Worm (Caenorhabditis elegans): ENCODE measurements around the gene lin-49.

Gene lin-49

ce11 chrIV:8614680-8615079 is 5.8 kb upstream of the lin-49 start, which contains the start of gene cyp-33E3:
Gene cyp-33E3, plus strand, starts transcription at chrIV:8614995.
- TF ChIP-seq T20F7.1 (GFP tag; optimal IDR thresholded peaks at IDR 0.05): peak; percentile 34
- peak; percentile 45; the same call in 1 of the 2 replicates for TF ChIP-seq dmd-6 (GFP tag; IDR thresholded peaks at IDR 0.05)
- TF ChIP-seq vab-7 (GFP tag; IDR thresholded peaks at IDR 0.05): no peak
- TF ChIP-seq daf-16 (GFP tag; optimal IDR thresholded peaks at IDR 0.05): no peak
- peak; percentile 41 for TF ChIP-seq daf-16 (tag; optimal IDR thresholded peaks at IDR 0.05)
- peak; percentile 90 for TF ChIP-seq nhr-28 (tag; optimal IDR thresholded peaks at IDR 0.05)
- TF ChIP-seq hlh-30 (tag; optimal IDR thresholded peaks at IDR 0.05; ENCODE audit: insufficient read depth): peak; percentile 18
- peak; percentile 38 for TF ChIP-seq dve-1 (tag; optimal IDR thresholded peaks at IDR 0.05; ENCODE audit: insufficient read depth)
- peak; percentile 14 for TF ChIP-seq pqm-1 (tag; optimal IDR thresholded peaks at IDR 0.05)
- no peak for TF ChIP-seq lin-15B (tag; optimal IDR thresholded peaks at IDR 0.05)
- no peak for TF ChIP-seq lin-29 (GFP tag; IDR thresholded peaks at IDR 0.05)
- TF ChIP-seq ces-1 (GFP tag; optimal IDR thresholded peaks at IDR 0.05): no peak

ce11 chrIV:8615314-8615713 is 5.2 kb upstream of the lin-49 start:
- peak; percentile 13 for TF ChIP-seq aha-1 (tag)
- peak in 1 of 2 experiments; percentile 91 for TF ChIP-seq unc-62 (GFP tag; optimal IDR thresholded peaks at IDR 0.05 in 1 of 2)
- TF ChIP-seq unc-62 (tag; optimal IDR thresholded peaks at IDR 0.05): no peak
- TF ChIP-seq pha-4 (GFP tag; IDR thresholded peaks at IDR 0.05): no peak
- no peak for TF ChIP-seq pha-4 (tag; optimal IDR thresholded peaks at IDR 0.05)
- TF ChIP-seq lin-15B (tag; optimal IDR thresholded peaks at IDR 0.05): no peak

ce11 chrIV:8617047-8617446 is 3.4 kb upstream of the lin-49 start, which contains the start of the genes F42A9.7 and F42A9.3:
Gene F42A9.7, minus strand, starts transcription at chrIV:8617147.
Gene F42A9.3, plus strand, starts transcription at chrIV:8617260.
- no peak for TF ChIP-seq fkh-10 (GFP tag; optimal IDR thresholded peaks at IDR 0.05)
- no peak for TF ChIP-seq fos-1 (tag; optimal IDR thresholded peaks at IDR 0.05)
- TF ChIP-seq zip-2 (tag; optimal IDR thresholded peaks at IDR 0.05): no peak
- no peak for TF ChIP-seq ceh-32 (tag; optimal IDR thresholded peaks at IDR 0.05; ENCODE audit: poor library complexity)
- TF ChIP-seq Y5F2A.4 (GFP tag; optimal IDR thresholded peaks at IDR 0.05): no peak
- no peak for TF ChIP-seq saeg-2 (GFP tag; IDR thresholded peaks at IDR 0.05)
- TF ChIP-seq spr-1 (tag; optimal IDR thresholded peaks at IDR 0.05): no peak
- no peak for TF ChIP-seq nhr-6 (tag; optimal IDR thresholded peaks at IDR 0.05)
- no peak for TF ChIP-seq duxl-1 (tag; optimal IDR thresholded peaks at IDR 0.05; ENCODE audit: poor library complexity)
- TF ChIP-seq skn-1 (tag; optimal IDR thresholded peaks at IDR 0.05): no peak
- no peak for TF ChIP-seq F44E2.7 (GFP tag; IDR thresholded peaks at IDR 0.05)
- TF ChIP-seq daf-12 (tag; optimal IDR thresholded peaks at IDR 0.05): no peak
- no peak for TF ChIP-seq daf-16 (GFP tag; optimal IDR thresholded peaks at IDR 0.05)
- no peak for TF ChIP-seq daf-16 (tag; optimal IDR thresholded peaks at IDR 0.05)

DNA sequence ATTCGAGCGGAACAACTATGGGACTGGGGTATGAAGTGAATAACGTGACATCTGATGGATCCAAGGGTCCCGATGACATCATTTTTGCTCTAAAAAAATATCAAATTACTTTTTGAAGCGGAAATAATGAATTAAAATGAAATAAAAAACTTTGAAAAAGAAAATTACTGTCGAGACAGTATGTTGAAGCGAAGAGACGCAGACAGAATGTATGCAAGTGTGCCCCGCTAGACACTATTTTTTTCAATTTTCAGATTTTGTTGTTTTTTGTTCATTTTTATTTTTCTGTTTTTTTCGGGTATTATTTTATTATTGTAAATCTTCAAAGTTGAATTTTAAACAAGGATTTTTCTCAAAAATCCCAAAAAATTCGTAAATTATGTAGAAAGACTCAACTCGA is 1.8 kb upstream of the lin-49 start, which contains the start of gene F42A9.8:
Gene F42A9.8, minus strand, starts transcription at position 88 of the 400 bp plus-strand sequence.
- TF ChIP-seq F49E8.2 (tag; optimal IDR thresholded peaks at IDR 0.05; ENCODE audit: borderline replicate concordance) (no peak), F44E2.7 (GFP tag; IDR thresholded peaks at IDR 0.05) (no peak), lin-38 (GFP tag; IDR thresholded peaks at IDR 0.05) (peak; percentile 56), R02D3.7 (tag; optimal IDR thresholded peaks at IDR 0.05) (no peak), ZK337.2 (GFP tag; IDR thresholded peaks at IDR 0.05) (no peak), mxl-3 (GFP tag; optimal IDR thresholded peaks at IDR 0.05) (no peak), set-16 (GFP tag; IDR thresholded peaks at IDR 0.05) (no peak)

ce11 chrIV:8625730-8626129 is 5.2 kb downstream of the lin-49 start:
- no peak for TF ChIP-seq daf-16 (GFP tag; optimal IDR thresholded peaks at IDR 0.05)
- TF ChIP-seq daf-16 (tag; optimal IDR thresholded peaks at IDR 0.05): no peak
- no peak for TF ChIP-seq ceh-28 (tag; optimal IDR thresholded peaks at IDR 0.05)
- TF ChIP-seq F26F4.8 (GFP tag; conservative IDR thresholded peaks at IDR 0.05): no peak
- no peak for TF ChIP-seq set-16 (GFP tag; IDR thresholded peaks at IDR 0.05)

All from whole organism, L4 larva.